Fruit fly (Drosophila melanogaster): ENCODE results near the gene Dlg5.

dm6 chr2L:11531520-11531919, 14.6 kb upstream of the Dlg5 start, which contains the start of gene CG34162:
- TF ChIP-seq CG8478 (optimal IDR thresholded peaks at IDR 0.05): no peak
- no peak for TF ChIP-seq EcR (GFP tag; optimal IDR thresholded peaks at IDR 0.05)
- TF ChIP-seq psq (optimal IDR thresholded peaks at IDR 0.05): no peak
- TF ChIP-seq pan (optimal IDR thresholded peaks at IDR 0.05): no peak
- TF ChIP-seq Dll (optimal IDR thresholded peaks at IDR 0.05): no peak

All from whole organism.